Worm (Caenorhabditis elegans): ENCODE data around the gene hyl-1.

ce11 chrIV:8585076-8586033 is 46.4 kb downstream of the hyl-1 start, which contains the start of gene catp-7:
- TF ChIP-seq unc-62 (GFP tag; optimal IDR thresholded peaks at IDR 0.05) (no peak), nhr-11 (tag; optimal IDR thresholded peaks at IDR 0.05) (no peak), mdl-1 (tag; optimal IDR thresholded peaks at IDR 0.05) (no peak), zag-1 (tag; optimal IDR thresholded peaks at IDR 0.05) (no peak)
